Worm (Caenorhabditis elegans): ENCODE measurements around the gene K12B6.11.

K12B6.11 gene

DNA sequence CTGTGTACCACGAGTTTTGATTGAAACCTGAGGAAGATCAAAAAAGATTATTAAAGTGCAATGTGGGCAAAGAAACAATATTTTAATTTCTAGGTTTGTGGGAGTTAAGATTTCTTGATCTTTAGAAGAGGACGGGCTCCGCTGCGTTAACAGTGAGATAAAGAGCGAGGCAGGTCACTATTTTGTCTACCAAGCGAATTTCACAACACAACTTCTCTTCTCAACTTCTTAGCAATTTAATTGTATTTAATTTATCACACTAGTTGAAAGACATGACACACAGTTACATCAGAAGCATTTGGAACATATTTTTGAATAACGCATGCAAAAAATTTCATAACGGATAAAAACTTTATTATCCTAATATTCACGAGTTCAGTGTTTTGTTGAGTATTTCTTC lies 37.7 kb downstream of the K12B6.11 start:
- TF ChIP-seq nhr-21 (tag; optimal IDR thresholded peaks at IDR 0.05) (peak; percentile 8), nhr-10 (tag; optimal IDR thresholded peaks at IDR 0.05) (no peak), mdl-1 (tag; optimal IDR thresholded peaks at IDR 0.05) (no peak), ama-1 (optimal IDR thresholded peaks at IDR 0.05) (no peak), crh-2 (tag; optimal IDR thresholded peaks at IDR 0.05) (peak; percentile 33), ztf-4 (tag; optimal IDR thresholded peaks at IDR 0.05) (no peak), egl-27 (tag; optimal IDR thresholded peaks at IDR 0.05) (no peak), sma-3 (GFP tag; optimal IDR thresholded peaks at IDR 0.05) (peak; percentile 38), blmp-1 (tag; optimal IDR thresholded peaks at IDR 0.05; ENCODE audit: insufficient read depth) (no peak), Y55F3AM.14 (GFP tag; optimal IDR thresholded peaks at IDR 0.05) (no peak)

DNA sequence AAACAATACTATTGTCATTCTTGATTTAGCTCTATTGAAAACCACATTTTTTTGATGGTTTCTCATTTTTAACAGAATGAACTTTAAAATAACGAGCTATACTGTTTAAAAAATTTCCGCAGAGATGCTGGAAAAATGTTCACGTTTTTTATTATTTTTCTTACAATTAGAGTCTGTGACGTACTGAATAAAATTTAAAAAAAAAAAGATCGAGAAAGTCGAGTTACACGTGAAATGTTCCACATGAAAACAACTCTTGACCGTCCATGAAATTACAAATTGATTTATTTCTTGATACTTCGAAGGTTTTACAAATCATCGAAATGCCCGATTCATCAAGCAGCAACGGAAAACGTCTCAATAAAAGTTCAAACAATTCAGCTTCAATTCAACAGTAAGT lies 38.3 kb downstream of the K12B6.11 start, which contains the start of gene fbxa-202:
Gene fbxa-202, plus strand, starts transcription at position 301 of the 400 bp plus-strand sequence.
- TF ChIP-seq lsy-2 (tag; optimal IDR thresholded peaks at IDR 0.05) (no peak), alr-1 (tag; optimal IDR thresholded peaks at IDR 0.05) (no peak), unc-55 (GFP tag; optimal IDR thresholded peaks at IDR 0.05) (no peak), sma-9 (GFP tag; optimal IDR thresholded peaks at IDR 0.05) (no peak), sma-9 (tag; optimal IDR thresholded peaks at IDR 0.05) (no peak), elt-3 (tag; optimal IDR thresholded peaks at IDR 0.05) (no peak), nhr-10 (tag; optimal IDR thresholded peaks at IDR 0.05) (no peak), zag-1 (tag; optimal IDR thresholded peaks at IDR 0.05) (no peak), fos-1 (tag; optimal IDR thresholded peaks at IDR 0.05) (no peak), lin-11 (tag; optimal IDR thresholded peaks at IDR 0.05) (no peak), crh-2 (tag; optimal IDR thresholded peaks at IDR 0.05) (no peak), gmeb-1 (tag; optimal IDR thresholded peaks at IDR 0.05) (no peak), nhr-11 (tag; optimal IDR thresholded peaks at IDR 0.05) (no peak), sem-4 (tag; optimal IDR thresholded peaks at IDR 0.05) (no peak), unc-62 (GFP tag; optimal IDR thresholded peaks at IDR 0.05) (no peak), nhr-25 (tag; optimal IDR thresholded peaks at IDR 0.05) (no peak)

DNA sequence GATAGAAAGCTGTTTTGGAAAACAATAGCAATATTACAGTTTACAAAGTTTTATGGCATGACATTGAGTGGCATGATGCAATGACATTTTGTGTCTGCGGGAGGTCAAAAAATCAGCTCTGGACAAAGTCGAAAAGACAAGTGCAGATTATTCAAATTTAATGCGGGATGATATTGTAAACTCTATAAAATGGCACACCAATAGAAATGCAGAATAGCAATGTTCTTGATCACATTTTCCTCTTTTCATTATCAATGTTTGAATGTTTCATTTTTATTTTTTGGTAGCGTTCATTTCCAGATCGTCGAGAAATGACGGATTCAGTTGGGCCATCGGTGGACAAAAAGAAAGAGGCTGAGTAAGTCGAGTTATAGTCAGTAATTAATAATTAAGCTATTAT lies 40.2 kb downstream of the K12B6.11 start, which contains the start of gene T28C12.2:
Gene T28C12.2, plus strand, starts transcription at position 301 of the 400 bp plus-strand sequence.
- TF ChIP-seq mab-5 (tag; optimal IDR thresholded peaks at IDR 0.05), result no peak
- no peak for TF ChIP-seq skn-1 (tag; optimal IDR thresholded peaks at IDR 0.05)
- TF ChIP-seq unc-62 (GFP tag; optimal IDR thresholded peaks at IDR 0.05), result no peak
- no peak for TF ChIP-seq nhr-23 (tag; optimal IDR thresholded peaks at IDR 0.05)
- no peak for TF ChIP-seq nhr-21 (tag; optimal IDR thresholded peaks at IDR 0.05)
- TF ChIP-seq ama-1 (optimal IDR thresholded peaks at IDR 0.05), result no peak
- TF ChIP-seq nhr-25 (tag; optimal IDR thresholded peaks at IDR 0.05), result no peak
- no peak for TF ChIP-seq elt-1 (tag; optimal IDR thresholded peaks at IDR 0.05)
- TF ChIP-seq unc-55 (GFP tag; optimal IDR thresholded peaks at IDR 0.05), result no peak
- no peak for TF ChIP-seq elt-3 (tag; optimal IDR thresholded peaks at IDR 0.05)
- TF ChIP-seq F13H6.1 (tag; optimal IDR thresholded peaks at IDR 0.05), result no peak
- TF ChIP-seq aly-2 (tag; optimal IDR thresholded peaks at IDR 0.05), result no peak
- no peak for TF ChIP-seq fos-1 (tag; optimal IDR thresholded peaks at IDR 0.05)
- no peak for TF ChIP-seq peb-1 (tag; optimal IDR thresholded peaks at IDR 0.05)
- no peak for TF ChIP-seq ztf-1 (GFP tag; conservative IDR thresholded peaks at IDR 0.05)

DNA sequence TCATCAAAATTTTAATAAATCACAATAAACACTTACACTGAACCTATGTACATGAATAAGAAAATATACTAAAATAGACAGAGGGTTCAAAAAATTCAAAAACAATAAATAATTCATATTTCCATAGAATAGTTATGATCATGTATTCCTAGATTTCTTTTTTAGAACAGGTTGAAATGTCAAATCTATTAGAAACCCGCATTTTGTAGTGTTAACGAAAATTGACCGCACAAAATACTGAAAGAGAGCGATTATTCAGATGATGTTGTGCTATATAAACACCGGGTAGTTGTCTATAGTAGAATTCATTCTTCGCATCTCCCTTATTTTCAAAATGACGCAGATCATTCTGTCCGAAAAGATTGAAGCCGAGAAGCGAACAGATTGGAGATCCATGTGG lies 42.9 kb downstream of the K12B6.11 start, which contains the start of gene T28C12.1:
Gene T28C12.1, plus strand, starts transcription at position 301 of the 400 bp plus-strand sequence.
- TF ChIP-seq ztf-4 (tag; optimal IDR thresholded peaks at IDR 0.05) (no peak), unc-55 (GFP tag; optimal IDR thresholded peaks at IDR 0.05) (no peak), nhr-10 (tag; optimal IDR thresholded peaks at IDR 0.05) (no peak), ama-1 (optimal IDR thresholded peaks at IDR 0.05) (no peak), R02D3.7 (tag; optimal IDR thresholded peaks at IDR 0.05) (no peak), nhr-237 (tag; optimal IDR thresholded peaks at IDR 0.05) (no peak), nhr-21 (tag; optimal IDR thresholded peaks at IDR 0.05) (no peak), mab-5 (tag; optimal IDR thresholded peaks at IDR 0.05) (no peak), peb-1 (tag; optimal IDR thresholded peaks at IDR 0.05) (no peak), nhr-6 (tag; optimal IDR thresholded peaks at IDR 0.05) (no peak), lin-13 (GFP tag; optimal IDR thresholded peaks at IDR 0.05) (no peak), nhr-12 (tag; optimal IDR thresholded peaks at IDR 0.05) (no peak), unc-62 (GFP tag; optimal IDR thresholded peaks at IDR 0.05) (no peak), lin-11 (tag; optimal IDR thresholded peaks at IDR 0.05) (no peak)

Data from whole organism, L2 larva.